Worm (Caenorhabditis elegans): ENCODE measurements around the gene clec-210.

The clec-210 gene

ce11 chrV:3113751-3114150, 4.4 kb upstream of the clec-210 start, which contains the start of gene Y73C8C.8:
Gene Y73C8C.8, minus strand, starts transcription at chrV:3113851.
- TF ChIP-seq zag-1 (tag; optimal IDR thresholded peaks at IDR 0.05) (no peak), fos-1 (tag; optimal IDR thresholded peaks at IDR 0.05) (no peak), dmd-9 (GFP tag; IDR thresholded peaks at IDR 0.05) (no peak), unc-39 (tag; optimal IDR thresholded peaks at IDR 0.05) (no peak), nhr-10 (tag; optimal IDR thresholded peaks at IDR 0.05) (no peak), F49E8.2 (tag; optimal IDR thresholded peaks at IDR 0.05; ENCODE audit: borderline replicate concordance) (no peak), lin-15B (tag; optimal IDR thresholded peaks at IDR 0.05) (no peak), ctbp-1 (GFP tag; IDR thresholded peaks at IDR 0.05) (no peak), pha-4 (GFP tag; IDR thresholded peaks at IDR 0.05) (no peak), pha-4 (tag; optimal IDR thresholded peaks at IDR 0.05) (no peak), dmd-6 (GFP tag; IDR thresholded peaks at IDR 0.05) (no peak)

- TF ChIP-seq F44E2.7 (GFP tag; IDR thresholded peaks at IDR 0.05): no peak
- TF ChIP-seq zag-1 (tag; optimal IDR thresholded peaks at IDR 0.05): no peak
- TF ChIP-seq zip-2 (tag; optimal IDR thresholded peaks at IDR 0.05): no peak
These were observed 3.2 kb upstream of the clec-210 start, which contains the start of gene Y73C8C.3 for ce11 chrV:3114973-3115372. Gene Y73C8C.3, plus strand, starts transcription at chrV:3115273.

- peak; percentile 49; the same call in 1 of the 2 replicates for TF ChIP-seq dmd-6 (GFP tag; IDR thresholded peaks at IDR 0.05)
- no peak for TF ChIP-seq ctbp-1 (GFP tag; IDR thresholded peaks at IDR 0.05)
- peak; percentile 87 for TF ChIP-seq nhr-28 (tag; optimal IDR thresholded peaks at IDR 0.05)
- peak; percentile 51 for TF ChIP-seq pqm-1 (tag; optimal IDR thresholded peaks at IDR 0.05)
- TF ChIP-seq F26F4.8 (GFP tag; conservative IDR thresholded peaks at IDR 0.05): no peak
- no peak for TF ChIP-seq spr-1 (tag; optimal IDR thresholded peaks at IDR 0.05)
- TF ChIP-seq nhr-76 (tag; optimal IDR thresholded peaks at IDR 0.05): no peak
- TF ChIP-seq ZK337.2 (GFP tag; IDR thresholded peaks at IDR 0.05): no peak
- no peak for TF ChIP-seq ztf-7 (tag; optimal IDR thresholded peaks at IDR 0.05)
These were observed 1.0 kb downstream of the clec-210 start for ce11 chrV:3119185-3119584.

- peak; percentile 49 for TF ChIP-seq aha-1 (tag)
- no peak for TF ChIP-seq ctbp-1 (GFP tag; IDR thresholded peaks at IDR 0.05)
These were observed 3.6 kb downstream of the clec-210 start, which contains the start of gene srt-56 for ce11 chrV:3121743-3122142. Gene srt-56, minus strand, starts transcription at chrV:3121843.

- TF ChIP-seq unc-62 (GFP tag; optimal IDR thresholded peaks at IDR 0.05 in 1 of 2) (no peak), unc-62 (tag; optimal IDR thresholded peaks at IDR 0.05) (no peak), nhr-76 (tag; optimal IDR thresholded peaks at IDR 0.05) (no peak), snpc-1.2 (GFP tag; IDR thresholded peaks at IDR 0.05) (no peak), F49E8.2 (tag; optimal IDR thresholded peaks at IDR 0.05; ENCODE audit: borderline replicate concordance) (no peak), aha-1 (tag) (peak; percentile 93)
These were observed 4.2 kb downstream of the clec-210 start for ce11 chrV:3122403-3122802.

- TF ChIP-seq aha-1 (tag): peak; percentile 28
- no peak for TF ChIP-seq jun-1 (tag; optimal IDR thresholded peaks at IDR 0.05)
- TF ChIP-seq lin-13 (GFP tag; optimal IDR thresholded peaks at IDR 0.05): no peak
These were observed 6.7 kb downstream of the clec-210 start, which contains the start of gene Y73C8C.12 for ce11 chrV:3124912-3125311. Gene Y73C8C.12, plus strand, starts transcription at chrV:3125212.

ce11 chrV:3127670-3128069, 9.5 kb downstream of the clec-210 start, which contains the start of gene Y73C8C.10:
Gene Y73C8C.10, minus strand, starts transcription at chrV:3127770.
- TF ChIP-seq snpc-4 (tag; optimal IDR thresholded peaks at IDR 0.05): no peak
- TF ChIP-seq lin-39 (tag; optimal IDR thresholded peaks at IDR 0.05): no peak
- no peak for TF ChIP-seq nhr-41 (GFP tag; IDR thresholded peaks at IDR 0.05)
- peak; percentile 64 for TF ChIP-seq nhr-28 (tag; optimal IDR thresholded peaks at IDR 0.05)
- TF ChIP-seq aha-1 (tag): peak; percentile 32
- no peak for TF ChIP-seq daf-8 (GFP tag; IDR thresholded peaks at IDR 0.05)
- no peak for TF ChIP-seq lin-13 (GFP tag; optimal IDR thresholded peaks at IDR 0.05)
- TF ChIP-seq lsy-2 (tag; optimal IDR thresholded peaks at IDR 0.05): no peak
- TF ChIP-seq ces-1 (GFP tag; optimal IDR thresholded peaks at IDR 0.05): no peak
- TF ChIP-seq daf-16 (GFP tag; optimal IDR thresholded peaks at IDR 0.05): no peak
- no peak for TF ChIP-seq daf-16 (tag; optimal IDR thresholded peaks at IDR 0.05)
